Worm (Caenorhabditis elegans) whole organism, L2 larva: Measurements from ENCODE around the gene K08B12.1.
A peak's percentile ranks its signal among the peaks of the same experiment; 100 is the strongest.

Experiments used
- dmd-4 ChIP-seq: sonication (generic microtip); optimal IDR thresholded peaks from 2 replicates; lab custom pipeline; 2017; ENCODE audit warnings: missing biosample characterization, missing genetic modification characterization
- gmeb-1 ChIP-seq: fragments of 150-350 bp; optimal IDR thresholded peaks from 2 replicates; lab custom pipeline; 2014; ENCODE audit warnings: missing biosample characterization, missing genetic modification characterization
- skn-1 ChIP-seq: sonication (generic microtip); optimal IDR thresholded peaks from 2 replicates; lab custom pipeline; 2017; ENCODE audit warnings: missing biosample characterization, missing genetic modification characterization

- TF ChIP-seq dmd-4 (tag; lab: Kevin White, UChicago): peak; percentile 7
- no peak for TF ChIP-seq gmeb-1 (tag; lab: Kevin White, UChicago)
- no peak for TF ChIP-seq skn-1
These were observed 38.4 kb upstream of the K08B12.1 start for ce11 chrV:6220752-6221151.
